Worm (Caenorhabditis elegans) whole organism, L4 larva: ENCODE measurements around the gene irld-2.

Experiments used
- D1046.2 ChIP-seq: fragments of 200-800 bp; sonication (Bioruptor generic); IDR thresholded peaks from 2 replicates; pipeline ENCODE4 v1.3.6; 2022; ENCODE audit warnings: missing genetic modification characterization, missing compliant biosample characterization
- F10B5.3 ChIP-seq: sonication (generic microtip); optimal IDR thresholded peaks from 2 replicates; lab custom pipeline; 2016; ENCODE audit warnings: mild to moderate bottlenecking, missing genetic modification characterization, missing compliant biosample characterization
- F37D6.2 ChIP-seq: sonication (generic microtip); optimal IDR thresholded peaks from 2 replicates; lab custom pipeline; 2016; ENCODE audit warnings: mild to moderate bottlenecking, missing genetic modification characterization, missing compliant biosample characterization
- F44E2.7 ChIP-seq: fragments of 200-800 bp; sonication (Bioruptor generic); IDR thresholded peaks from 2 replicates; pipeline ENCODE4 v2.1.2; 2022; ENCODE audit warnings: missing genetic modification characterization, missing compliant biosample characterization
- F49E8.2 ChIP-seq: sonication (generic microtip); optimal IDR thresholded peaks from 2 replicates; lab custom pipeline; 2016; ENCODE audit warnings: missing compliant biosample characterization, mild to moderate bottlenecking, missing genetic modification characterization, borderline replicate concordance
- Y48G9A.11 ChIP-seq: fragments of 200-800 bp; sonication (Bioruptor generic); IDR thresholded peaks from 2 replicates; pipeline ENCODE4 v1.3.6; 2022; ENCODE audit warnings: missing genetic modification reagents, missing genetic modification characterization, missing compliant biosample characterization
- ZK337.2 ChIP-seq: fragments of 200-800 bp; sonication (Bioruptor generic); IDR thresholded peaks from 2 replicates; pipeline ENCODE4 v1.3.6; 2022; ENCODE audit warnings: missing genetic modification reagents, missing genetic modification characterization, missing compliant biosample characterization
- aha-1 ChIP-seq: fragments of 150-350 bp; peaks from one replicate; lab custom pipeline; 2014; ENCODE audit warnings: missing biosample characterization, missing genetic modification characterization
- aly-2 ChIP-seq: sonication (generic microtip); optimal IDR thresholded peaks from 2 replicates; lab custom pipeline; 2018; ENCODE audit warnings: missing biosample characterization, missing genetic modification characterization
- ama-1 ChIP-seq: fragments of 150-350 bp; optimal IDR thresholded peaks from 2 replicates; lab custom pipeline; 2014; ENCODE audit warnings: inconsistent platforms, mixed read lengths
- arid-1 ChIP-seq: fragments of 200-800 bp; sonication (Bioruptor generic); conservative IDR thresholded peaks from 2 replicates; pipeline ENCODE4 v1.3.6; 2022; ENCODE audit warnings: missing genetic modification reagents, missing genetic modification characterization, missing compliant biosample characterization
- attf-4 ChIP-seq: sonication (generic microtip); optimal IDR thresholded peaks from 3 replicates; lab custom pipeline; 2017; ENCODE audit warnings: missing biosample characterization, missing genetic modification characterization
- ceh-20 ChIP-seq: fragments of 200-800 bp; sonication (Bioruptor generic); IDR thresholded peaks from 2 replicates; pipeline ENCODE4 v1.3.6; 2022; ENCODE audit warnings: missing genetic modification reagents, missing genetic modification characterization, missing compliant biosample characterization
- ceh-28 ChIP-seq: fragments of 150-350 bp; optimal IDR thresholded peaks from 2 replicates; lab custom pipeline; 2014; ENCODE audit warnings: missing biosample characterization, missing genetic modification reagents, missing genetic modification characterization
- daf-12 ChIP-seq: fragments of 150-350 bp; optimal IDR thresholded peaks from 2 replicates; lab custom pipeline; 2014; ENCODE audit warnings: missing biosample characterization, missing genetic modification reagents, missing genetic modification characterization
- daf-19 ChIP-seq: fragments of 200-800 bp; sonication (Bioruptor generic); conservative IDR thresholded peaks from 2 replicates; pipeline ENCODE4 v1.3.6; 2022; ENCODE audit warnings: missing genetic modification characterization, missing compliant biosample characterization
- daf-8 ChIP-seq: fragments of 200-800 bp; sonication (Bioruptor generic); IDR thresholded peaks from 2 replicates; pipeline ENCODE4 v1.3.6; 2022; ENCODE audit warnings: missing genetic modification characterization, missing compliant biosample characterization
- dmd-6 ChIP-seq: fragments of 200-800 bp; sonication (Bioruptor generic); IDR thresholded peaks from 2 replicates; pipeline ENCODE4 v1.3.6; 2022; ENCODE audit warnings: missing genetic modification reagents, missing genetic modification characterization, missing compliant biosample characterization
- dmd-9 ChIP-seq: fragments of 200-800 bp; sonication (Bioruptor generic); IDR thresholded peaks from 2 replicates; pipeline ENCODE4 v1.3.6; 2022; ENCODE audit warnings: missing genetic modification reagents, missing genetic modification characterization, missing compliant biosample characterization
- egl-43 ChIP-seq: fragments of 200-800 bp; sonication (Bioruptor generic); IDR thresholded peaks from 2 replicates; pipeline ENCODE4 v1.3.6; 2022; ENCODE audit warnings: missing genetic modification reagents, missing genetic modification characterization, missing compliant biosample characterization
- fos-1 ChIP-seq: fragments of 150-350 bp; optimal IDR thresholded peaks from 2 replicates; lab custom pipeline; 2014; ENCODE audit warnings: missing biosample characterization, missing genetic modification characterization
- hif-1 ChIP-seq, 2 experiments: sonication (generic microtip); optimal IDR thresholded peaks; 2 replicates each; lab custom pipeline; 2016 to 2017; ENCODE audit warnings: missing compliant biosample characterization in 2 of 2, missing genetic modification characterization in 2 of 2, missing genetic modification reagents in 2 of 2, missing genotype in 2 of 2, mild to moderate bottlenecking in 1 of 2
- hmg-1.1 ChIP-seq: fragments of 200-800 bp; sonication (Bioruptor generic); IDR thresholded peaks from 2 replicates; pipeline ENCODE4 v1.3.6; 2022; ENCODE audit warnings: missing genetic modification reagents, missing genetic modification characterization, missing compliant biosample characterization
- lim-7 ChIP-seq: fragments of 200-800 bp; sonication (Bioruptor generic); IDR thresholded peaks from 2 replicates; pipeline ENCODE4 v1.3.6; 2022; ENCODE audit warnings: missing genetic modification characterization, missing compliant biosample characterization
- lin-1 ChIP-seq: fragments of 200-800 bp; sonication (Bioruptor generic); IDR thresholded peaks from 2 replicates; pipeline ENCODE4 v1.3.6; 2022; ENCODE audit warnings: missing genetic modification reagents, missing genetic modification characterization, missing compliant biosample characterization
- lin-13 ChIP-seq: fragments of 150-350 bp; optimal IDR thresholded peaks from 2 replicates; lab custom pipeline; 2014; ENCODE audit warnings: missing biosample characterization, missing genetic modification reagents, missing genetic modification characterization
- lin-38 ChIP-seq: fragments of 200-800 bp; sonication (Bioruptor generic); IDR thresholded peaks from 2 replicates; pipeline ENCODE4 v1.3.6; 2022; ENCODE audit warnings: missing genetic modification reagents, missing genetic modification characterization, missing compliant biosample characterization
- lsy-2 ChIP-seq, 2 experiments: fragments of 150-350 bp in 1 of 2; sonication (generic microtip) in 1 of 2; optimal IDR thresholded peaks; 2 replicates each; lab custom pipeline; 2014 to 2017; ENCODE audit warnings: missing biosample characterization in 2 of 2, missing genetic modification characterization in 2 of 2
- madf-9 ChIP-seq: fragments of 200-800 bp; sonication (Bioruptor generic); conservative IDR thresholded peaks from 2 replicates; pipeline ENCODE4 v1.3.6; 2022; ENCODE audit warnings: missing genetic modification reagents, missing genetic modification characterization, missing compliant biosample characterization
- mdt-29 ChIP-seq: fragments of 200-800 bp; sonication (Bioruptor generic); IDR thresholded peaks from 2 replicates; pipeline ENCODE4 v1.3.6; 2022; ENCODE audit warnings: missing genetic modification reagents, missing genetic modification characterization, missing compliant biosample characterization
- mes-2 ChIP-seq: sonication (generic microtip); optimal IDR thresholded peaks from 2 replicates; lab custom pipeline; 2016; ENCODE audit warnings: missing genotype, mild to moderate bottlenecking, missing genetic modification characterization, missing compliant biosample characterization; ENCODE audit not compliant: poor library complexity, severe bottlenecking
- nhr-111 ChIP-seq: fragments of 200-800 bp; sonication (Bioruptor generic); optimal IDR thresholded peaks from 2 replicates; lab custom pipeline; 2018; ENCODE audit warnings: mild to moderate bottlenecking, missing genetic modification characterization, missing compliant biosample characterization
- nhr-42 ChIP-seq: fragments of 200-800 bp; sonication (Bioruptor generic); IDR thresholded peaks from 2 replicates; pipeline ENCODE4 v1.3.6; 2022; ENCODE audit warnings: missing genetic modification characterization, missing compliant biosample characterization
- nhr-48 ChIP-seq: sonication (generic microtip); optimal IDR thresholded peaks from 2 replicates; lab custom pipeline; 2016; ENCODE audit warnings: mild to moderate bottlenecking, missing genetic modification characterization, missing compliant biosample characterization
- nhr-76 ChIP-seq: fragments of 150-350 bp; optimal IDR thresholded peaks from 2 replicates; lab custom pipeline; 2014; ENCODE audit warnings: missing biosample characterization, missing genetic modification characterization
- pqm-1 ChIP-seq: sonication (generic microtip); optimal IDR thresholded peaks from 2 replicates; lab custom pipeline; 2017; ENCODE audit warnings: missing biosample characterization, missing genetic modification characterization
- snpc-1.2 ChIP-seq: fragments of 200-800 bp; sonication (Bioruptor generic); IDR thresholded peaks from 2 replicates; pipeline ENCODE4 v1.3.6; 2022; ENCODE audit warnings: missing genetic modification reagents, missing genetic modification characterization, missing compliant biosample characterization
- spr-3 ChIP-seq: fragments of 200-800 bp; sonication (Bioruptor generic); optimal IDR thresholded peaks from 2 replicates; lab custom pipeline; 2018; ENCODE audit warnings: mild to moderate bottlenecking, missing genetic modification characterization, missing compliant biosample characterization
- tag-97 ChIP-seq: fragments of 200-800 bp; sonication (Bioruptor generic); IDR thresholded peaks from 2 replicates; pipeline ENCODE4 v1.3.6; 2022; ENCODE audit warnings: missing genetic modification characterization, missing compliant biosample characterization
- tra-1 ChIP-seq: fragments of 200-800 bp; sonication (Bioruptor generic); IDR thresholded peaks from 2 replicates; pipeline ENCODE4 v1.3.6; 2022; ENCODE audit warnings: missing genetic modification reagents, missing genetic modification characterization, missing compliant biosample characterization
- unc-62 ChIP-seq, 3 experiments: fragments of 150-350 bp in 1 of 3; sonication (generic microtip); optimal IDR thresholded peaks in 2 of 3; peaks in 1 of 3; 1 replicate in 1 of 3; 2 replicates in 2 of 3; lab custom pipeline; 2014 to 2017; ENCODE audit warnings: missing biosample characterization in 3 of 3, missing genetic modification characterization in 3 of 3, missing genetic modification reagents in 3 of 3, missing genotype in 1 of 3
- vab-7 ChIP-seq: fragments of 200-800 bp; sonication (Bioruptor generic); IDR thresholded peaks from 2 replicates; pipeline ENCODE4 v1.3.6; 2022; ENCODE audit warnings: missing genetic modification reagents, missing genetic modification characterization, missing compliant biosample characterization
- zag-1 ChIP-seq: fragments of 150-350 bp; optimal IDR thresholded peaks from 2 replicates; lab custom pipeline; 2014; ENCODE audit warnings: missing biosample characterization, missing genetic modification characterization
- zfp-2 ChIP-seq: sonication (generic microtip); optimal IDR thresholded peaks from 2 replicates; lab custom pipeline; 2016; ENCODE audit warnings: mild to moderate bottlenecking, missing genetic modification characterization, missing compliant biosample characterization
- zfp-3 ChIP-seq: fragments of 200-800 bp; sonication (Bioruptor generic); conservative IDR thresholded peaks from 2 replicates; pipeline ENCODE4 v1.3.6; 2022; ENCODE audit warnings: missing genetic modification reagents, missing genetic modification characterization, missing compliant biosample characterization
- zip-11 ChIP-seq: fragments of 200-800 bp; sonication (Bioruptor generic); IDR thresholded peaks from 2 replicates; pipeline ENCODE4 v1.3.6; 2022; ENCODE audit warnings: missing genetic modification characterization, missing compliant biosample characterization
- ztf-11 ChIP-seq: fragments of 150-350 bp; optimal IDR thresholded peaks from 2 replicates; lab custom pipeline; 2014; ENCODE audit warnings: missing biosample characterization, missing genetic modification characterization
- ztf-7 ChIP-seq: fragments of 150-350 bp; optimal IDR thresholded peaks from 2 replicates; lab custom pipeline; 2014; ENCODE audit warnings: missing biosample characterization, missing genetic modification characterization

The irld-2 gene

ce11 chrX:13419884-13420339 lies 25.0 kb upstream of the irld-2 start, which contains the start of gene C29F7.3 (continued):
- TF ChIP-seq Y48G9A.11 (GFP tag; lab: Robert Waterston, UW) (no peak), pqm-1 (tag; lab: Kevin White, UChicago) (no peak), aly-2 (no peak), attf-4 (tag; lab: Kevin White, UChicago) (no peak), unc-62 (GFP tag; optimal IDR thresholded peaks at IDR 0.05 in 1 of 2; lab: Kevin White, UChicago) (peak in 1 of 2 experiments; percentile 66), unc-62 (tag; optimal IDR thresholded peaks at IDR 0.05; lab: Kevin White, UChicago) (no peak), D1046.2 (no peak), nhr-76 (tag; lab: Kevin White, UChicago) (no peak), tag-97 (GFP tag; lab: Robert Waterston, UW) (no peak), ama-1 (no peak), dmd-6 (GFP tag; lab: Robert Waterston, UW) (peak; percentile 97), tra-1 (GFP tag; lab: Robert Waterston, UW) (peak; percentile 98), F37D6.2 (tag; lab: Kevin White, UChicago) (no peak), nhr-42 (GFP tag; lab: Robert Waterston, UW) (no peak), vab-7 (GFP tag; lab: Robert Waterston, UW) (no peak), egl-43 (GFP tag; lab: Robert Waterston, UW) (no peak), lin-13 (GFP tag; lab: Kevin White, UChicago) (no peak), lsy-2 (tag; optimal IDR thresholded peaks at IDR 0.05; lab: Kevin White, UChicago) (no peak), zfp-2 (tag; lab: Kevin White, UChicago) (no peak), ztf-7 (tag; lab: Kevin White, UChicago) (no peak), lim-7 (GFP tag; lab: Robert Waterston, UW) (no peak), ceh-28 (tag; lab: Kevin White, UChicago) (no peak), daf-19 (GFP tag; lab: Robert Waterston, UW) (no peak), lin-1 (GFP tag; lab: Robert Waterston, UW) (peak; percentile 85), zag-1 (tag; lab: Kevin White, UChicago) (no peak), F49E8.2 (tag; lab: Kevin White, UChicago) (no peak), fos-1 (tag; lab: Kevin White, UChicago) (no peak), spr-3 (GFP tag; lab: Kevin White, UChicago) (no peak), snpc-1.2 (no peak), ceh-20 (GFP tag; lab: Robert Waterston, UW) (peak; percentile 95), zfp-3 (GFP tag; lab: Robert Waterston, UW) (no peak), mdt-29 (GFP tag; lab: Robert Waterston, UW) (no peak), hif-1 (tag; optimal IDR thresholded peaks at IDR 0.05; lab: Kevin White, UChicago) (no peak)

DNA sequence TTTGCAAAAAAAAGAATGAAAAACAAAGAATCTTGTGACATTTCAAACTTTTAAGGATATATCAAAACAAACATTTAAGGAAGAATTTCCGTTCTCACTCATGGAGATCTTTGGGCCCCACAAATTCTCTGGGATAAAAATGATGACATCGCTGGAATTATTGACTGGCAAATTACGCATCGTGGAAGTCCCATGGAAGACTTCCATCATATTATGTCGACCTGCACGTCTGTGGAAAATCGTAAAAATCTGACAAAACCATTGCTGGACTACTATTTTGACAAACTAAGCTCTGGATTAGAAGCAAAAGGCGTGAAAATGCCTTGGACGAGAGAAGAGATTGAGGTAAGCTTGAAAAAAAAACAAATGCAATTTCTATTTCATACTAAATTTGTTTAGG lies 22.6 kb upstream of the irld-2 start:
- TF ChIP-seq F44E2.7 (GFP tag; lab: Robert Waterston, UW), result no peak
- no peak for TF ChIP-seq F49E8.2 (tag; lab: Kevin White, UChicago)
- TF ChIP-seq aha-1 (tag; lab: Kevin White, UChicago), result peak; percentile 93
- no peak for TF ChIP-seq daf-12
- TF ChIP-seq, all 104 proteins: peak for 1

DNA sequence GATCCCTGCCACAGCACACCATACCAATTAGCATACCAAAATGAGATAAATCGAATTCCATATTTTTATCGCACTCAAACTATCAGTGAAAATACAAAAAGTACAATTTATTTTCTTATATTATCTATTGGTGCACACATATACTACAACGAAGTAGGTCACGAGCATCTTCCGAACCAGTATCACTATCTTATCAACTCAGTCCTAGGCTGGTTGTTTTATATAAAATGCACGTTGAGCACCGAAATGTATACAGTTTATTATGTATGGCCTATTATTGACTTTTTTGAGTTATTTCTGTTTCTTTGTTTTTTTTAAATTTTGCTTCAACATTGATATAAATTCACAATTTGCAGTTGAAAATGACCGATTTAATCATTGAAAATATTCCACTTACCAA lies 20.9 kb upstream of the irld-2 start, which contains the start of gene C29F7.2:
Gene C29F7.2, plus strand, starts transcription at position 357 of the 400 bp plus-strand sequence.
- no peak for TF ChIP-seq ZK337.2 (GFP tag; lab: Robert Waterston, UW)
- no peak for TF ChIP-seq F10B5.3 (tag; lab: Kevin White, UChicago)
- TF ChIP-seq madf-9, result no peak
- no peak for TF ChIP-seq mes-2 (tag; lab: Kevin White, UChicago)
- TF ChIP-seq spr-3 (GFP tag; lab: Kevin White, UChicago), result no peak
- no peak for TF ChIP-seq nhr-76 (tag; lab: Kevin White, UChicago)
- TF ChIP-seq ztf-7 (tag; lab: Kevin White, UChicago), result no peak
- no peak for TF ChIP-seq daf-12
- no peak for TF ChIP-seq zfp-3 (GFP tag; lab: Robert Waterston, UW)
- TF ChIP-seq zip-11 (GFP tag; lab: Robert Waterston, UW), result no peak
- peak; percentile 31 for TF ChIP-seq nhr-48 (tag; lab: Kevin White, UChicago)
- TF ChIP-seq hmg-1.1, result no peak
- no peak for TF ChIP-seq dmd-9 (GFP tag; lab: Robert Waterston, UW)
- TF ChIP-seq aly-2, result no peak
- TF ChIP-seq egl-43 (GFP tag; lab: Robert Waterston, UW), result no peak
- TF ChIP-seq daf-8 (GFP tag; lab: Robert Waterston, UW), result no peak
- no peak for TF ChIP-seq nhr-111
- TF ChIP-seq arid-1 (GFP tag; lab: Robert Waterston, UW), result no peak
- TF ChIP-seq lin-38 (GFP tag; lab: Robert Waterston, UW), result no peak
- no peak for TF ChIP-seq ztf-11
